Worm (Caenorhabditis elegans) whole organism, L4/young adult: ENCODE data around the gene C25H3.14.

ENCODE experiments used
- dao-5 ChIP-seq: sonication (generic microtip); optimal IDR thresholded peaks from 2 replicates; lab custom pipeline; 2016; ENCODE audit warnings: missing genotype, missing genetic modification characterization, moderate library complexity, missing compliant biosample characterization
- him-1 ChIP-seq: sonication (generic microtip); optimal IDR thresholded peaks from 2 replicates; lab custom pipeline; 2016; ENCODE audit warnings: missing genotype, missing genetic modification reagents, missing genetic modification characterization, missing compliant biosample characterization

- TF ChIP-seq him-1 (tag; lab: Kevin White, UChicago) (no peak), dao-5 (tag; lab: Kevin White, UChicago) (no peak)
Measured at ce11 chrII:5667540-5667939, 27.4 kb upstream of the C25H3.14 start.
